Comparison of ENCODE assay signal across 1 fruit fly cellular context in genomic region chrX:3143235-3144030, dm6.
TF ChIP-seq lines count a peak whose summit lies in the region.

No protein-coding gene starts in this region.

TF ChIP-seq in whole organism, embryonic, 481 proteins besides CTCF, POLR2A, EP300 and RAD21 (continued from another document):
- no peak for TF ChIP-seq CG2120 (GFP tag; optimal IDR thresholded peaks at IDR 0.05; lab: Kevin White, UChicago)
- TF ChIP-seq CG18476 (GFP tag; optimal IDR thresholded peaks at IDR 0.05; lab: Kevin White, UChicago): no peak
- no peak for TF ChIP-seq nau (GFP tag; optimal IDR thresholded peaks at IDR 0.05; lab: Kevin White, UChicago)
- no peak for TF ChIP-seq fd64A (GFP tag; optimal IDR thresholded peaks at IDR 0.05; lab: Kevin White, UChicago)
- no peak for TF ChIP-seq CG12744 (GFP tag; optimal IDR thresholded peaks at IDR 0.05; lab: Kevin White, UChicago)
- no peak for TF ChIP-seq tgo (GFP tag; IDR thresholded peaks at IDR 0.05; lab: Robert Waterston, UW)
- TF ChIP-seq dmrt99B (tag; optimal IDR thresholded peaks at IDR 0.05; lab: Kevin White, UChicago): peak; percentile 17
- TF ChIP-seq CG2678 (tag; optimal IDR thresholded peaks at IDR 0.05; lab: Kevin White, UChicago): no peak
- TF ChIP-seq CG11247 (GFP tag; IDR thresholded peaks at IDR 0.05; lab: Robert Waterston, UW): no peak
- TF ChIP-seq CG12659 (GFP tag; optimal IDR thresholded peaks at IDR 0.05; lab: Kevin White, UChicago): no peak
- TF ChIP-seq Trl (optimal IDR thresholded peaks at IDR 0.05; lab: Kevin White, UChicago): peak in 1 of 2 experiments; percentile 25
- no peak for TF ChIP-seq Trl (GFP tag; optimal IDR thresholded peaks at IDR 0.05; lab: Kevin White, UChicago)
- TF ChIP-seq Blimp-1 (GFP tag; optimal IDR thresholded peaks at IDR 0.05; lab: Kevin White, UChicago): no peak
- TF ChIP-seq btn (GFP tag; optimal IDR thresholded peaks at IDR 0.05; lab: Kevin White, UChicago): no peak
- TF ChIP-seq CG33557 (GFP tag; optimal IDR thresholded peaks at IDR 0.05; lab: Kevin White, UChicago): no peak
- no peak for TF ChIP-seq danr (GFP tag; IDR thresholded peaks at IDR 0.05; lab: Robert Waterston, UW)
- no peak for TF ChIP-seq Atf-2 (GFP tag; optimal IDR thresholded peaks at IDR 0.05; lab: Kevin White, UChicago)
- no peak for TF ChIP-seq E2f2 (GFP tag; IDR thresholded peaks at IDR 0.05; lab: Robert Waterston, UW)
- no peak for TF ChIP-seq TFAM (GFP tag; optimal IDR thresholded peaks at IDR 0.05; lab: Kevin White, UChicago)
- TF ChIP-seq nmo (GFP tag; optimal IDR thresholded peaks at IDR 0.05; lab: Kevin White, UChicago): no peak
- 0 out of 3 replicates have a peak, but pooled peaks have one; percentile 20 for TF ChIP-seq ase (GFP tag; IDR thresholded peaks at IDR 0.05; lab: Robert Waterston, UW)
- no peak for TF ChIP-seq CHES-1-like (GFP tag; optimal IDR thresholded peaks at IDR 0.05; lab: Kevin White, UChicago)
- no peak for TF ChIP-seq CG11695 (GFP tag; IDR thresholded peaks at IDR 0.05; lab: Robert Waterston, UW)
- TF ChIP-seq E2f1 (GFP tag; IDR thresholded peaks at IDR 0.05; lab: Robert Waterston, UW): no peak
- no peak for TF ChIP-seq CG3995 (GFP tag; optimal IDR thresholded peaks at IDR 0.05; lab: Kevin White, UChicago)
- no peak for TF ChIP-seq CG17829 (tag; optimal IDR thresholded peaks at IDR 0.05; lab: Kevin White, UChicago)
- TF ChIP-seq cato (GFP tag; optimal IDR thresholded peaks at IDR 0.05; lab: Kevin White, UChicago; ENCODE audit: borderline replicate concordance): no peak
- TF ChIP-seq ftz-f1 (GFP tag; optimal IDR thresholded peaks at IDR 0.05; lab: Kevin White, UChicago): no peak
- no peak for TF ChIP-seq chm (GFP tag; IDR thresholded peaks at IDR 0.05; lab: Robert Waterston, UW)
- TF ChIP-seq dysf (GFP tag; IDR thresholded peaks at IDR 0.05; lab: Robert Waterston, UW): no peak
- TF ChIP-seq CG1832 (GFP tag; optimal IDR thresholded peaks at IDR 0.05; lab: Kevin White, UChicago): peak; percentile 73
- TF ChIP-seq chn (GFP tag; optimal IDR thresholded peaks at IDR 0.05; lab: Kevin White, UChicago): no peak
- no peak for TF ChIP-seq maf-S (GFP tag; optimal IDR thresholded peaks at IDR 0.05; lab: Kevin White, UChicago)
- no peak for TF ChIP-seq nerfin-2 (GFP tag; IDR thresholded peaks at IDR 0.05; lab: Robert Waterston, UW; ENCODE audit: partially characterized antibody)
- TF ChIP-seq CG10267 (tag; optimal IDR thresholded peaks at IDR 0.05; lab: Kevin White, UChicago): no peak
- no peak for TF ChIP-seq wdn (GFP tag; IDR thresholded peaks at IDR 0.05; lab: Robert Waterston, UW)
- TF ChIP-seq CG6683 (GFP tag; optimal IDR thresholded peaks at IDR 0.05; lab: Kevin White, UChicago): no peak
- no peak for TF ChIP-seq Dbx (GFP tag; IDR thresholded peaks at IDR 0.05; lab: Robert Waterston, UW)
- no peak for TF ChIP-seq CG11560 (tag; IDR thresholded peaks at IDR 0.05; lab: Robert Waterston, UW)
- TF ChIP-seq CG31441 (GFP tag; IDR thresholded peaks at IDR 0.05; lab: Robert Waterston, UW): 0 out of 2 replicates have a peak, but pooled peaks have one; percentile 20
- no peak for TF ChIP-seq CG12236 (GFP tag; optimal IDR thresholded peaks at IDR 0.05; lab: Kevin White, UChicago)
- TF ChIP-seq Doc2 (GFP tag; IDR thresholded peaks at IDR 0.05; lab: Robert Waterston, UW): no peak
- no peak for TF ChIP-seq Hmx (GFP tag; optimal IDR thresholded peaks at IDR 0.05; lab: Kevin White, UChicago)
- TF ChIP-seq ranshi (GFP tag; IDR thresholded peaks at IDR 0.05; lab: Robert Waterston, UW): no peak
- no peak for TF ChIP-seq CG14965 (GFP tag; optimal IDR thresholded peaks at IDR 0.05; lab: Kevin White, UChicago; ENCODE audit: borderline replicate concordance)
- TF ChIP-seq HLH4C (GFP tag; IDR thresholded peaks at IDR 0.05; lab: Robert Waterston, UW; ENCODE audit: partially characterized antibody): no peak
- TF ChIP-seq Sox102F (GFP tag; optimal IDR thresholded peaks at IDR 0.05; lab: Kevin White, UChicago): peak; percentile 20
- no peak for TF ChIP-seq Bdp1 (GFP tag; optimal IDR thresholded peaks at IDR 0.05; lab: Kevin White, UChicago)
